Fruit fly (Drosophila melanogaster): ENCODE measurements around the gene CG34136.
A peak's percentile ranks its signal among the peaks of the same experiment; 100 is the strongest.

CG34136 gene

DNA sequence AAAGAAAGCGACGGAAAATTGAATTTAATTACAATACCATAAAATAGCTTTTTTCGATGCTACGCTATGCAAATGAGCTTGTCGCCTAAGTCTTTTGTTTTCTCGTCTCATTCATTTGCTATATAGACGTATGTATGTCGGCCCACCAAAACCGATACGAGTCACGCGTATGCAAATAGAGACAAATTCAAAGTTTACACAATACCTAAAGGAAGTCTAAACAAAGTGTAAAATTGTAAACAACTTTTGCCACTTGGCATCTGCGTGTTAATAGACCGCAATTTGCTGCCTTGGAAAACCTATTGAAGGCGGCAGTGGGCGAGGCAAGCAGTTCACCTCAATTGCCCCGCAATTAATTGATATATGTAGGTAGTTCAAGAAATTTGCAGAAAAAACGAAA is 34.1 kb upstream of the CG34136 start:
- no peak for TF ChIP-seq CG14711 (tag; optimal IDR thresholded peaks at IDR 0.05)
- no peak for TF ChIP-seq cnc (optimal IDR thresholded peaks at IDR 0.05)
- TF ChIP-seq tj (GFP tag; optimal IDR thresholded peaks at IDR 0.05), result no peak
- no peak for TF ChIP-seq Crg-1 (GFP tag; optimal IDR thresholded peaks at IDR 0.05)
- TF ChIP-seq CG1620 (GFP tag; optimal IDR thresholded peaks at IDR 0.05), result no peak
- no peak for TF ChIP-seq bab1 (GFP tag; optimal IDR thresholded peaks at IDR 0.05)
- TF ChIP-seq cic (GFP tag; optimal IDR thresholded peaks at IDR 0.05), result no peak
- no peak for TF ChIP-seq CG11617 (GFP tag; optimal IDR thresholded peaks at IDR 0.05)
- no peak for TF ChIP-seq CG12768 (GFP tag; optimal IDR thresholded peaks at IDR 0.05)

dm6 chr2L:21065889-21066288 is 30.8 kb upstream of the CG34136 start:
- TF ChIP-seq CG33017 (tag; optimal IDR thresholded peaks at IDR 0.05) (no peak), tj (GFP tag; optimal IDR thresholded peaks at IDR 0.05) (peak; percentile 58), Mnt (GFP tag; optimal IDR thresholded peaks at IDR 0.05) (no peak), bab1 (GFP tag; optimal IDR thresholded peaks at IDR 0.05) (no peak), CG7101 (tag; optimal IDR thresholded peaks at IDR 0.05) (no peak), CG5204 (GFP tag; optimal IDR thresholded peaks at IDR 0.05) (no peak), toe (GFP tag; optimal IDR thresholded peaks at IDR 0.05) (no peak), cnc (optimal IDR thresholded peaks at IDR 0.05) (no peak)

DNA sequence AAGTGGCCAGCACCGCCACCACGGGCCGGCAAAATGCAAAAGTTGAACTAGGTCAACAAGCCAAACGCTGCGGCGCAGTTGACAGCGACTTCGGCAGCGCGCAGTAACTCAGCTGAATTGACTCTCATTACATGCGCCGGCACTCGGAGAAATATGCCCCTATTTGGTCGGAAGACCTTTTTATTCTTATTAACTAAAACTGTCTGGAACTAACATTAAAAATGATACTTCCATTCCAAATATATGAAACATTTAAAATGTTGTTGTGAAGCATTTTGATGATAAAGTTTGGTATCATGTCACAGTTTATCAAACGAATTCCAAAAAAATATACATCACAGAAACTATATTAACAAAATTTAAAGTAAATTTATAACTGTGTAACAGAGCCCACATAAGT is 29.6 kb upstream of the CG34136 start:
- TF ChIP-seq kay (GFP tag; ENCODE audit: borderline replicate concordance) (no peak), tj (GFP tag; optimal IDR thresholded peaks at IDR 0.05) (no peak), CG7101 (tag; optimal IDR thresholded peaks at IDR 0.05) (no peak), Crg-1 (GFP tag; optimal IDR thresholded peaks at IDR 0.05) (no peak), CG7045 (GFP tag; optimal IDR thresholded peaks at IDR 0.05) (no peak), CG12768 (GFP tag; optimal IDR thresholded peaks at IDR 0.05) (no peak)

- TF ChIP-seq Hr96 (GFP tag; optimal IDR thresholded peaks at IDR 0.05) (no peak), CG14711 (tag; optimal IDR thresholded peaks at IDR 0.05) (no peak), kay (GFP tag; ENCODE audit: borderline replicate concordance) (no peak), CG11617 (GFP tag; optimal IDR thresholded peaks at IDR 0.05) (no peak), Clk (GFP tag; optimal IDR thresholded peaks at IDR 0.05) (no peak), ovo (GFP tag; optimal IDR thresholded peaks at IDR 0.05) (no peak), CG33017 (tag; optimal IDR thresholded peaks at IDR 0.05) (no peak)
Observed at dm6 chr2L:21069776-21070175, 26.9 kb upstream of the CG34136 start.

- no peak for TF ChIP-seq Crg-1 (GFP tag; optimal IDR thresholded peaks at IDR 0.05)
- TF ChIP-seq CG7045 (GFP tag; optimal IDR thresholded peaks at IDR 0.05), result no peak
- TF ChIP-seq tj (GFP tag; optimal IDR thresholded peaks at IDR 0.05), result no peak
- TF ChIP-seq CG12768 (GFP tag; optimal IDR thresholded peaks at IDR 0.05), result no peak
- TF ChIP-seq Clk (GFP tag; optimal IDR thresholded peaks at IDR 0.05), result no peak
- TF ChIP-seq Mnt (GFP tag; optimal IDR thresholded peaks at IDR 0.05), result no peak
- no peak for TF ChIP-seq toe (GFP tag; optimal IDR thresholded peaks at IDR 0.05)
- TF ChIP-seq Hr96 (GFP tag; optimal IDR thresholded peaks at IDR 0.05), result no peak
- TF ChIP-seq CG1620 (GFP tag; optimal IDR thresholded peaks at IDR 0.05), result no peak
- no peak for TF ChIP-seq CG7101 (tag; optimal IDR thresholded peaks at IDR 0.05)
Observed at dm6 chr2L:21070825-21071224, 25.9 kb upstream of the CG34136 start.

dm6 chr2L:21071435-21071834 is 25.3 kb upstream of the CG34136 start, which contains the start of gene CG9265:
TSS of gene CG9265 (minus strand) at chr2L:21071502.
- TF ChIP-seq cic (GFP tag; optimal IDR thresholded peaks at IDR 0.05), result no peak
- TF ChIP-seq ovo (GFP tag; optimal IDR thresholded peaks at IDR 0.05), result no peak
- TF ChIP-seq Clk (GFP tag; optimal IDR thresholded peaks at IDR 0.05), result no peak
- TF ChIP-seq CG5204 (GFP tag; optimal IDR thresholded peaks at IDR 0.05), result peak; percentile 31
- TF ChIP-seq CG33017 (tag; optimal IDR thresholded peaks at IDR 0.05), result no peak
- TF ChIP-seq CG14711 (tag; optimal IDR thresholded peaks at IDR 0.05), result peak; percentile 72

dm6 chr2L:21072389-21072788 is 24.3 kb upstream of the CG34136 start:
- no peak for TF ChIP-seq CG5204 (GFP tag; optimal IDR thresholded peaks at IDR 0.05)

DNA sequence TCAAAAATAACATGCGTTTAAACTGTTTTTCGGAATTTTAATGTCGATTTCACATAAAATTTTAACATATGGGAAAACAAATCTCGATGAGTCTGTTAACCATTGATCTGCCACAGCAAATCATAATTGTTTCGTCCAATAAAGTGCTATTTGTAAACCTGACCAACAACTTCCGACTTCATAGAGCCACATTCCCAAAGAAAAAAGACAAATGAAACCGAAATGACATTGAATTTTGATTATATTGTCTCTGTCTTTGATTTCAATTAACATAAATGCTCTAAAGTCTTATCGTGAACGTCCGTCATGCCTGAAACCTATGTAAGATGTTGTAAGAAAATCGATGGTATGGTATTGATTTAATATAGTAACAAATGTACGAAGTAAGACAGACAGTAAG is 23.4 kb upstream of the CG34136 start:
- no peak for TF ChIP-seq Hr96 (GFP tag; optimal IDR thresholded peaks at IDR 0.05)
- no peak for TF ChIP-seq CG12768 (GFP tag; optimal IDR thresholded peaks at IDR 0.05)
- TF ChIP-seq cnc (optimal IDR thresholded peaks at IDR 0.05), result no peak
- TF ChIP-seq kay (GFP tag; ENCODE audit: borderline replicate concordance), result no peak
- no peak for TF ChIP-seq Clk (GFP tag; optimal IDR thresholded peaks at IDR 0.05)
- TF ChIP-seq toe (GFP tag; optimal IDR thresholded peaks at IDR 0.05), result no peak
- no peak for TF ChIP-seq pad (GFP tag; optimal IDR thresholded peaks at IDR 0.05)
- no peak for TF ChIP-seq CG7045 (GFP tag; optimal IDR thresholded peaks at IDR 0.05)
- no peak for TF ChIP-seq bab1 (GFP tag; optimal IDR thresholded peaks at IDR 0.05)
- no peak for TF ChIP-seq tj (GFP tag; optimal IDR thresholded peaks at IDR 0.05)
- TF ChIP-seq cic (GFP tag; optimal IDR thresholded peaks at IDR 0.05), result no peak

Data from whole organism, adult.